Worm (Caenorhabditis elegans) whole organism, late embryonic: ENCODE data around the gene srb-12.
"Not testable (repeated sequence)": the region's sequence is repeated elsewhere in the genome, so short reads cannot be mapped to it uniquely, and the experiment has no call there.

ENCODE experiments used
- C08G9.2 ChIP-seq: sonication (generic microtip); optimal IDR thresholded peaks from 2 replicates; lab custom pipeline; 2016; ENCODE audit warnings: mild to moderate bottlenecking, missing genetic modification characterization, moderate library complexity, missing compliant biosample characterization
- C38D4.7 ChIP-seq: fragments of 200-800 bp; sonication (Bioruptor generic); optimal IDR thresholded peaks from 2 replicates; lab custom pipeline; 2018; ENCODE audit warnings: mild to moderate bottlenecking, missing genetic modification characterization, moderate library complexity, missing compliant biosample characterization
- F13H6.1 ChIP-seq: sonication (generic microtip); optimal IDR thresholded peaks from 2 replicates; lab custom pipeline; 2016; ENCODE audit warnings: missing genetic modification characterization, missing compliant biosample characterization
- K02D7.2 ChIP-seq: sonication (generic microtip); optimal IDR thresholded peaks from 2 replicates; lab custom pipeline; 2017; ENCODE audit warnings: mild to moderate bottlenecking, missing genetic modification characterization, missing compliant biosample characterization
- ahr-1 ChIP-seq: sonication (generic microtip); optimal IDR thresholded peaks from 2 replicates; lab custom pipeline; 2016; ENCODE audit warnings: missing genetic modification characterization, missing compliant biosample characterization
- ceh-14 ChIP-seq: sonication (generic microtip); optimal IDR thresholded peaks from 2 replicates; lab custom pipeline; 2016; ENCODE audit warnings: missing genotype, missing genetic modification characterization, missing compliant biosample characterization
- ceh-18 ChIP-seq: sonication (generic microtip); optimal IDR thresholded peaks from 2 replicates; lab custom pipeline; 2016; ENCODE audit warnings: missing genetic modification characterization, missing compliant biosample characterization
- ceh-2 ChIP-seq: sonication (generic microtip); optimal IDR thresholded peaks from 2 replicates; lab custom pipeline; 2016; ENCODE audit warnings: missing genotype, missing genetic modification characterization, missing compliant biosample characterization
- ceh-22 ChIP-seq: sonication (generic microtip); optimal IDR thresholded peaks from 2 replicates; lab custom pipeline; 2017; ENCODE audit warnings: missing biosample characterization, missing genetic modification characterization
- ceh-24 ChIP-seq: sonication (generic microtip); optimal IDR thresholded peaks from 2 replicates; lab custom pipeline; 2016; ENCODE audit warnings: mild to moderate bottlenecking, missing genetic modification characterization, missing compliant biosample characterization
- ceh-31 ChIP-seq: sonication (generic microtip); optimal IDR thresholded peaks from 2 replicates; lab custom pipeline; 2016; ENCODE audit warnings: missing genetic modification characterization, missing compliant biosample characterization
- ceh-48 ChIP-seq: sonication (generic microtip); optimal IDR thresholded peaks from 2 replicates; lab custom pipeline; 2016; ENCODE audit warnings: missing genetic modification characterization, inconsistent platforms, missing compliant biosample characterization
- ceh-6 ChIP-seq: fragments of 200-800 bp; sonication (Bioruptor generic); optimal IDR thresholded peaks from 2 replicates; lab custom pipeline; 2018; ENCODE audit warnings: mild to moderate bottlenecking, missing genetic modification characterization, missing compliant biosample characterization
- ceh-9 ChIP-seq: sonication (generic microtip); optimal IDR thresholded peaks from 2 replicates; lab custom pipeline; 2016; ENCODE audit warnings: mild to moderate bottlenecking, missing genetic modification characterization, inconsistent platforms, missing compliant biosample characterization
- elt-4 ChIP-seq: sonication (generic microtip); optimal IDR thresholded peaks from 2 replicates; lab custom pipeline; 2016; ENCODE audit warnings: missing genetic modification characterization, missing compliant biosample characterization
- ets-4 ChIP-seq: sonication (generic microtip); optimal IDR thresholded peaks from 2 replicates; lab custom pipeline; 2016; ENCODE audit warnings: missing genetic modification characterization, missing compliant biosample characterization
- eyg-1 ChIP-seq: sonication (generic microtip); optimal IDR thresholded peaks from 2 replicates; lab custom pipeline; 2016; ENCODE audit warnings: missing genotype, missing genetic modification characterization, missing compliant biosample characterization
- fax-1 ChIP-seq: sonication (generic microtip); optimal IDR thresholded peaks from 2 replicates; lab custom pipeline; 2016; ENCODE audit warnings: missing genotype, missing genetic modification characterization, missing compliant biosample characterization
- lim-6 ChIP-seq: sonication (generic microtip); optimal IDR thresholded peaks from 2 replicates; lab custom pipeline; 2016; ENCODE audit warnings: missing genetic modification characterization, missing compliant biosample characterization
- mec-3 ChIP-seq: sonication (generic microtip); optimal IDR thresholded peaks from 2 replicates; lab custom pipeline; 2016; ENCODE audit warnings: borderline replicate concordance, missing genetic modification characterization, missing compliant biosample characterization
- nhr-232 ChIP-seq: sonication (generic microtip); optimal IDR thresholded peaks from 2 replicates; lab custom pipeline; 2016; ENCODE audit warnings: missing genetic modification characterization, missing compliant biosample characterization
- odd-2 ChIP-seq: sonication (generic microtip); optimal IDR thresholded peaks from 2 replicates; lab custom pipeline; 2017; ENCODE audit warnings: antibody characterized with exemption, mild to moderate bottlenecking, missing genetic modification characterization, missing compliant biosample characterization
- pag-3 ChIP-seq: sonication (generic microtip); optimal IDR thresholded peaks from 2 replicates; lab custom pipeline; 2016; ENCODE audit warnings: missing compliant biosample characterization, missing genetic modification characterization, borderline replicate concordance
- pat-9 ChIP-seq: fragments of 200-800 bp; sonication (Bioruptor generic); optimal IDR thresholded peaks from 2 replicates; lab custom pipeline; 2018; ENCODE audit warnings: mild to moderate bottlenecking, missing genetic modification characterization, moderate library complexity, missing compliant biosample characterization
- pha-2 ChIP-seq: sonication (generic microtip); optimal IDR thresholded peaks from 2 replicates; lab custom pipeline; 2017; ENCODE audit warnings: mild to moderate bottlenecking, missing genetic modification characterization, missing compliant biosample characterization
- pha-4 ChIP-seq: fragments of 150-350 bp; optimal IDR thresholded peaks from 2 replicates; lab custom pipeline; 2018; ENCODE audit warnings: missing biosample characterization, missing genetic modification reagents, missing genetic modification characterization
- pros-1 ChIP-seq: fragments of 150-350 bp; optimal IDR thresholded peaks from 2 replicates; lab custom pipeline; 2014; ENCODE audit warnings: missing biosample characterization, missing genetic modification reagents, missing genetic modification characterization
- ref-2 ChIP-seq: sonication (generic microtip); optimal IDR thresholded peaks from 2 replicates; lab custom pipeline; 2016; ENCODE audit warnings: missing genetic modification characterization, missing compliant biosample characterization
- rnt-1 ChIP-seq: sonication (generic microtip); optimal IDR thresholded peaks from 2 replicates; lab custom pipeline; 2016; ENCODE audit warnings: missing genetic modification characterization, missing compliant biosample characterization
- sox-4 ChIP-seq: sonication (generic microtip); optimal IDR thresholded peaks from 2 replicates; lab custom pipeline; 2017; ENCODE audit warnings: mild to moderate bottlenecking, missing genetic modification characterization, inconsistent platforms, missing compliant biosample characterization
- tbx-2 ChIP-seq: sonication (generic microtip); optimal IDR thresholded peaks from 2 replicates; lab custom pipeline; 2016; ENCODE audit warnings: missing genetic modification characterization, missing compliant biosample characterization
- ttx-3 ChIP-seq: sonication (generic microtip); optimal IDR thresholded peaks from 2 replicates; lab custom pipeline; 2016; ENCODE audit warnings: missing genetic modification reagents, missing genetic modification characterization, missing compliant biosample characterization
- unc-42 ChIP-seq: sonication (generic microtip); optimal IDR thresholded peaks from 2 replicates; lab custom pipeline; 2016; ENCODE audit warnings: missing genotype, missing genetic modification characterization, missing compliant biosample characterization
- unc-55 ChIP-seq: sonication (generic microtip); optimal IDR thresholded peaks from 2 replicates; lab custom pipeline; 2017; ENCODE audit warnings: missing biosample characterization, missing genetic modification reagents, missing genetic modification characterization
- unc-86 ChIP-seq: sonication (generic microtip); optimal IDR thresholded peaks from 2 replicates; lab custom pipeline; 2016; ENCODE audit warnings: missing genetic modification characterization, missing compliant biosample characterization
- zip-5 ChIP-seq: sonication (generic microtip); optimal IDR thresholded peaks from 2 replicates; lab custom pipeline; 2016; ENCODE audit warnings: missing genetic modification characterization, missing compliant biosample characterization
- ztf-16 ChIP-seq: sonication (generic microtip); optimal IDR thresholded peaks from 2 replicates; lab custom pipeline; 2017; ENCODE audit warnings: missing genetic modification characterization, missing compliant biosample characterization

The srb-12 gene

ce11 chrII:5166738-5167137 lies 12.3 kb upstream of the srb-12 start, which contains the start of gene srb-3:
srb-3 (minus strand) TSS chrII:5166838.
- TF ChIP-seq elt-4 (tag; lab: Kevin White, UChicago) = no peak
- no peak for TF ChIP-seq sox-4 (tag; lab: Kevin White, UChicago)
- no peak for TF ChIP-seq ceh-31 (tag; lab: Kevin White, UChicago)
- TF ChIP-seq unc-42 (tag; lab: Kevin White, UChicago) = no peak
- no peak for TF ChIP-seq pha-2
- no peak for TF ChIP-seq ceh-22 (tag; lab: Kevin White, UChicago)
- TF ChIP-seq K02D7.2 = no peak
- no peak for TF ChIP-seq unc-86 (tag; lab: Kevin White, UChicago)
- TF ChIP-seq pag-3 = no peak
- no peak for TF ChIP-seq ceh-14
- TF ChIP-seq F13H6.1 = no peak
- TF ChIP-seq pros-1 (tag; lab: Kevin White, UChicago) = no peak
- TF ChIP-seq pha-4 (tag; lab: Kevin White, UChicago) = no peak
- TF ChIP-seq mec-3 (tag; lab: Kevin White, UChicago) = no peak
- TF ChIP-seq nhr-232 (tag; lab: Kevin White, UChicago) = no peak
- no peak for TF ChIP-seq tbx-2 (tag; lab: Kevin White, UChicago)
- TF ChIP-seq pat-9 = no peak

DNA sequence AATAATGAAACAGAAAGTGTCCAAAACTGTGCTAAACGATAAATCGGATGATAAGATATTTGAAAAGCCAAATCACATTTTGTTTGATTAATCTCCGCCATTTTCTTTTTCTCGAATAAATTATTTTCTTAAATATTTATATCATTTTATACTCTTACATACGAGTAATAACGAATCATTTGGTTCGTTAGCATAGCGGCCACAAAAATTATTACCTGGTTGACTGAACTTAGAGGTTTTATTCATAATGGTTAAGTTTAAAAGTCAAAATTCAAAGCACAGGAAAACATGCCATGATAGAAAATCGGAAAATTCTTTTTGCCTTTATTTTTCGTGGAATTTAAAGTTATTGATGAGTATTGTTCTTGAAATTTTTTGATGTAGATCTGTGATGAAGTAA lies 8.8 kb upstream of the srb-12 start, which contains the start of gene srb-5:
Gene srb-5 (minus strand): TSS at position 101 of the 400 bp plus-strand sequence.
- TF ChIP-seq pha-2 = no peak
- no peak for TF ChIP-seq ceh-18 (tag; lab: Kevin White, UChicago)
- no peak for TF ChIP-seq ceh-9 (tag; lab: Kevin White, UChicago)
- no peak for TF ChIP-seq ref-2 (tag; lab: Kevin White, UChicago)
- TF ChIP-seq odd-2 = no peak

ce11 chrII:5161102-5161501 lies 6.7 kb upstream of the srb-12 start, which contains the start of gene C27D6.11:
C27D6.11 (minus strand) TSS chrII:5161202.
- TF ChIP-seq lim-6 = no peak
- TF ChIP-seq unc-42 (tag; lab: Kevin White, UChicago) = no peak
- no peak for TF ChIP-seq fax-1 (tag; lab: Kevin White, UChicago)
- TF ChIP-seq ceh-2 = no peak
- no peak for TF ChIP-seq ceh-14
- TF ChIP-seq ceh-24 = no peak
- TF ChIP-seq ceh-18 (tag; lab: Kevin White, UChicago) = no peak
- no peak for TF ChIP-seq eyg-1 (tag; lab: Kevin White, UChicago)
- no peak for TF ChIP-seq rnt-1 (tag; lab: Kevin White, UChicago)
- no peak for TF ChIP-seq unc-55 (GFP tag; lab: Kevin White, UChicago)
- no peak for TF ChIP-seq ttx-3 (tag; lab: Kevin White, UChicago)
- no peak for TF ChIP-seq C08G9.2 (tag; lab: Kevin White, UChicago)
- TF ChIP-seq ahr-1 (tag; lab: Kevin White, UChicago) = no peak
- no peak for TF ChIP-seq zip-5 (tag; lab: Kevin White, UChicago)
- TF ChIP-seq C38D4.7 (GFP tag; lab: Kevin White, UChicago) = no peak
- no peak for TF ChIP-seq ceh-6 (GFP tag; lab: Kevin White, UChicago)
- no peak for TF ChIP-seq unc-86 (tag; lab: Kevin White, UChicago)
- TF ChIP-seq K02D7.2 = no peak
- TF ChIP-seq ztf-16 = no peak

DNA sequence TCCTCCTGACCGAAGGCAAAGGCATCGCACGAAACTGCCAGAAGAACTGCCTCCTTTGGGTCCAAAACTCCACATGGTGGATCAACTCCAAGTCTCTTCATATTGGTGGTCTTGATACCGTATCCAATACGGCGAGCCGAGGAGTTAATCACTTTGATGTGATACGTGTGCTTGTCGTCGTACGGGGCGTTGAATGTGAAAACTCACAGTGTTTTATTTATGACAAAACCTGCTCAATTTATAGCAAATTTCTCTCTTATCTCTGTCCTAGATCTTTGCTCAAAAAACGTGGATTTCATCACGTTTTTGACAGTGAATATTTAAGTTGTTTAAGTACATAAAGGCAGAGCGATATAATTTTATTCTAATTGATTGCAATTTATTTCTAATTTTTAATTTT lies 4.3 kb upstream of the srb-12 start, which contains the start of gene F58A6.9:
Gene F58A6.9 (minus strand): TSS at position 101 of the 400 bp plus-strand sequence.
- TF ChIP-seq ceh-48, zip-5, ets-4 (tag; lab: Kevin White, UChicago): not testable (repeated sequence)
